Worm (Caenorhabditis elegans) whole organism, L4/young adult: ENCODE results near the gene R02D5.24.
"Not testable (repeated sequence)": the region's sequence is repeated elsewhere in the genome, so short reads cannot be mapped to it uniquely, and the experiment has no call there.

ENCODE experiments used
- W03F9.2 ChIP-seq: fragments of 150-350 bp; optimal IDR thresholded peaks from 2 replicates; lab custom pipeline; 2014; ENCODE audit warnings: missing biosample characterization, missing genetic modification characterization
- dao-5 ChIP-seq: sonication (generic microtip); optimal IDR thresholded peaks from 2 replicates; lab custom pipeline; 2016; ENCODE audit warnings: missing genotype, missing genetic modification characterization, moderate library complexity, missing compliant biosample characterization
- him-1 ChIP-seq: sonication (generic microtip); optimal IDR thresholded peaks from 2 replicates; lab custom pipeline; 2016; ENCODE audit warnings: missing genotype, missing genetic modification reagents, missing genetic modification characterization, missing compliant biosample characterization

Gene R02D5.24

ce11 chrV:14501136-14501535, at the start of gene R02D5.24:
Gene R02D5.24 (plus strand): TSS chrV:14501340.
- TF ChIP-seq W03F9.2 (tag; lab: Kevin White, UChicago) (no peak), dao-5 (tag; lab: Kevin White, UChicago) (no peak), him-1 (tag; lab: Kevin White, UChicago) (no peak)

- TF ChIP-seq dao-5 (tag; lab: Kevin White, UChicago) = no peak
- no peak for TF ChIP-seq W03F9.2 (tag; lab: Kevin White, UChicago)
- no peak for TF ChIP-seq him-1 (tag; lab: Kevin White, UChicago)
Observed at ce11 chrV:14456626-14457025, 44.5 kb upstream of the R02D5.24 start, which contains the start of gene bmk-1. Gene bmk-1 (minus strand): TSS chrV:14456984.

- no peak for TF ChIP-seq him-1 (tag; lab: Kevin White, UChicago)
- TF ChIP-seq dao-5 (tag; lab: Kevin White, UChicago) = no peak
- peak; percentile 48 for TF ChIP-seq W03F9.2 (tag; lab: Kevin White, UChicago)
Observed at ce11 chrV:14457070-14457469, 44.1 kb upstream of the R02D5.24 start, which contains the start of gene coh-3. Gene coh-3 (plus strand): TSS chrV:14457422.

- TF ChIP-seq him-1 (tag; lab: Kevin White, UChicago) (no peak), W03F9.2 (tag; lab: Kevin White, UChicago) (no peak), dao-5 (tag; lab: Kevin White, UChicago) (no peak)
Observed at ce11 chrV:14460122-14460521, 41.0 kb upstream of the R02D5.24 start.

DNA sequence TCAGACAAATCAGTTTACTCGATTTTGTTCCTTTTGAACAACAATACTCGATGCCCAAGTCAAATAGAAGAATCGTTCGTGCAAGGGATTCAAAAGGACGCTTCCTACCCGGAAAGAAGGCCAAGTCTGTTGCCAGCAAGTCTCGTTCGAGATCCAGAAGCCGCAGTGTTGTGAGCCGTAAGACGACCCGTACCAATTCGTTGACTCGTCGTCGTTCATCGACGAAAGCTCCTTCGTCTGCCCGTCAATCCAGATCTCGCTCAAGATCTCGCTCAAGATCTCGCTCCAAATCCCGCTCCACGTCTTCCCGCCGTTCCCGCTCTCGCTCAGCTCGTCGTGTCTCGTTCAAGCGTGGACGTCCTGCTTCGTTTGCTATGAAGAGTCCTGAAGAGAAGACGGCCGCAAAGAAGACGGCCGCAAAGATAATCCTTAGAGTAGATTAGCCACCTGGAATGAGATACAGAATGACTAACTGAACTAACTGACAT, 40.5 kb upstream of the R02D5.24 start, which contains the start of gene F08H9.2:
F08H9.2 (plus strand) TSS at position 51 of the 488 bp plus-strand sequence.
- no peak for TF ChIP-seq him-1 (tag; lab: Kevin White, UChicago)
- no peak for TF ChIP-seq W03F9.2 (tag; lab: Kevin White, UChicago)
- TF ChIP-seq dao-5 (tag; lab: Kevin White, UChicago) = no peak

DNA sequence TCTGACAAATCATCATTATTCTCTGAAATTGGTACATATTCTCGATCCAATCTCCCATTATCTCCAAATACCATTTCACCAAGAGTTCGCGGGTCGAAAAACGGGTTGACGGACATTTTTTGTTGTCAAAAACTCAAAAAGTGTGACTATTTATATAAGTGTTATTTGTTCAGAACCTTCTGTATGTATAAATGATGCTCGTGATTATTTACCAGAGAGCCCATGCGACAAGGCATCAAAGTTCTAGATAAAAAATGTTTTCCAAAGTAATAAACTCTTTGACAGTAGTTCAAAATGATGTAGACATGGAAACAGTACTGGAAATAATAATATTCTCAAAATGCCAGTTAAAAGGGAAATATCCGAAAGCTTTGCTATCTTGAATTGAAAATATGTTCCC, 38.5 kb upstream of the R02D5.24 start:
- TF ChIP-seq W03F9.2 (tag; lab: Kevin White, UChicago) (no peak), him-1 (tag; lab: Kevin White, UChicago) (no peak), dao-5 (tag; lab: Kevin White, UChicago) (no peak)

DNA sequence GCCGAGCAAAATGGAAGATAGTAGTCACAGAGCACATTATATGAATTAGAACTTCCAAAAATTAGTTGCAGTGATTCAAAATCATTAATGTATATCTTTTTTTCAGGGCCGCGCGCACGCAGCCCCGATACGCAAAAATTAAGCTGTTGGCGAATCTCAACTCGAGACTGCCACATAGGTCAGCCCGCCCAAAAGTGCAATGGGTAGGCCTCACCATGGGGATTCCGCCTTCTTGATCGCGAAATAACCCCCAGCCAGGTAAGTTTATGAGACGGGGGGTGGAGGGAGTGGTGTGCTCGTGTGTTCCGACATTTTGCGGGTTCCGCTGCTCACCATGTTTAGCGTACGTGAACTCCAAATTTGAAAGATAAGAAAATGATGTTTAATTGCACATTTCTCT, 38.1 kb upstream of the R02D5.24 start, which contains the start of gene F08H9.3:
F08H9.3 (minus strand) TSS at position 252 of the 400 bp plus-strand sequence.
- TF ChIP-seq him-1, W03F9.2, dao-5 (tag; lab: Kevin White, UChicago): not testable (repeated sequence)

DNA sequence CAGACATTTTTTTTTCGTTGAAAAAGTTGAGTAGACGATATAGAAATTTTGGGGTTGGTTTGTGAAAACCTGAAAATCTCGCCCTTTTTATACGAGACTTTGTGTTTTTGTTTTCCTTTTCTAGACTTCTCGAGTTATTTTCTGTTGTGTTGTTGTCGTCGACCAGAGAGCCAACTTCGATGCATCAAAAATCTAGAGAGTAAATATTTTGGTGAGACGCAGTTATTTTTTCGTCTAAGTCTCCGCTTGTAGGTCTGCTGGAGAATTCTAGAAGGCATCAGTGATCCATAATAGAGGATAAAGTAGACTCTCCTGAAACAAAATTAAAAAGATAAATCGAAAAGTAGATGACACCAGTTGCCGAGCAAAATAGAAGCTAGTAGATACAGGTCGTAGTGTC, 36.8 kb upstream of the R02D5.24 start, which contains the start of gene F08H9.4:
F08H9.4 (minus strand) TSS at position 61 of the 400 bp plus-strand sequence.
- TF ChIP-seq him-1 (tag; lab: Kevin White, UChicago) = no peak
- no peak for TF ChIP-seq dao-5 (tag; lab: Kevin White, UChicago)
- no peak for TF ChIP-seq W03F9.2 (tag; lab: Kevin White, UChicago)

ce11 chrV:14468196-14468874, 32.8 kb upstream of the R02D5.24 start, which contains the start of gene srz-97:
Gene srz-97 (minus strand): TSS chrV:14468246.
- TF ChIP-seq him-1 (tag; lab: Kevin White, UChicago) (no peak), W03F9.2 (tag; lab: Kevin White, UChicago) (no peak), dao-5 (tag; lab: Kevin White, UChicago) (no peak)

ce11 chrV:14468931-14469330, 32.2 kb upstream of the R02D5.24 start, which contains the start of gene clec-57:
Gene clec-57 (plus strand): TSS chrV:14469231.
- TF ChIP-seq W03F9.2 (tag; lab: Kevin White, UChicago) (no peak), dao-5 (tag; lab: Kevin White, UChicago) (no peak), him-1 (tag; lab: Kevin White, UChicago) (no peak)

- TF ChIP-seq him-1 (tag; lab: Kevin White, UChicago) = no peak
- no peak for TF ChIP-seq W03F9.2 (tag; lab: Kevin White, UChicago)
- TF ChIP-seq dao-5 (tag; lab: Kevin White, UChicago) = no peak
Observed at ce11 chrV:14472229-14472628, 28.9 kb upstream of the R02D5.24 start, which contains the start of gene clec-227. Gene clec-227 (plus strand): TSS chrV:14472529.

- TF ChIP-seq dao-5 (tag; lab: Kevin White, UChicago) = no peak
- no peak for TF ChIP-seq him-1 (tag; lab: Kevin White, UChicago)
- no peak for TF ChIP-seq W03F9.2 (tag; lab: Kevin White, UChicago)
Observed at ce11 chrV:14474099-14474498, 27.0 kb upstream of the R02D5.24 start, which contains the start of gene clec-56. Gene clec-56 (plus strand): TSS chrV:14474399.

- TF ChIP-seq dao-5 (tag; lab: Kevin White, UChicago) (no peak), W03F9.2 (tag; lab: Kevin White, UChicago) (no peak), him-1 (tag; lab: Kevin White, UChicago) (no peak)
Observed at ce11 chrV:14476680-14477079, 24.5 kb upstream of the R02D5.24 start, which contains the start of gene clec-54. Gene clec-54 (plus strand): TSS chrV:14476903.
